Worm (Caenorhabditis elegans) whole organism, early embryonic: ENCODE measurements around the gene sid-3.

Source experiments
- B0310.2 ChIP-seq: sonication (generic microtip); optimal IDR thresholded peaks from 2 replicates; lab custom pipeline; 2016; ENCODE audit warnings: mild to moderate bottlenecking, missing genetic modification characterization, missing compliant biosample characterization
- F13C5.2 ChIP-seq: sonication (generic microtip); optimal IDR thresholded peaks from 2 replicates; lab custom pipeline; 2017; ENCODE audit warnings: mild to moderate bottlenecking, missing genetic modification characterization, inconsistent platforms, missing compliant biosample characterization
- aly-1 ChIP-seq: sonication (generic microtip); optimal IDR thresholded peaks from 2 replicates; lab custom pipeline; 2016; ENCODE audit warnings: missing genetic modification characterization, missing compliant biosample characterization
- ama-1 ChIP-seq: fragments of 150-350 bp; optimal IDR thresholded peaks from 2 replicates; lab custom pipeline; 2014
- ceh-13 ChIP-seq: fragments of 200-800 bp; sonication (Bioruptor generic); optimal IDR thresholded peaks from 2 replicates; lab custom pipeline; 2018; ENCODE audit warnings: mild to moderate bottlenecking, missing genetic modification characterization, missing compliant biosample characterization
- ceh-36 ChIP-seq: sonication (generic microtip); optimal IDR thresholded peaks from 2 replicates; lab custom pipeline; 2016; ENCODE audit warnings: missing genetic modification characterization, inconsistent platforms, missing compliant biosample characterization
- ets-7 ChIP-seq: sonication (generic microtip); optimal IDR thresholded peaks from 2 replicates; lab custom pipeline; 2016; ENCODE audit warnings: missing genotype, missing genetic modification characterization, missing compliant biosample characterization
- flt-1 ChIP-seq: fragments of 200-800 bp; sonication (Bioruptor generic); IDR thresholded peaks from 2 replicates; pipeline ENCODE4 v1.3.6; 2022; ENCODE audit warnings: missing genetic modification characterization, missing compliant biosample characterization
- hmbx-1 ChIP-seq: sonication (generic microtip); optimal IDR thresholded peaks from 2 replicates; lab custom pipeline; 2016; ENCODE audit warnings: mild to moderate bottlenecking, missing genetic modification characterization, missing compliant biosample characterization
- hmg-4 ChIP-seq: fragments of 200-800 bp; sonication (Bioruptor generic); optimal IDR thresholded peaks from 2 replicates; lab custom pipeline; 2018; ENCODE audit warnings: mild to moderate bottlenecking, missing genetic modification characterization, missing compliant biosample characterization
- hnd-1 ChIP-seq: sonication (generic microtip); optimal IDR thresholded peaks from 2 replicates; lab custom pipeline; 2016; ENCODE audit warnings: missing genetic modification characterization, missing compliant biosample characterization
- pes-1 ChIP-seq: fragments of 200-800 bp; sonication (Bioruptor generic); IDR thresholded peaks from 2 replicates; pipeline ENCODE4 v1.3.6; 2022; ENCODE audit warnings: missing genetic modification reagents, missing genetic modification characterization, missing compliant biosample characterization
- scrt-1 ChIP-seq: fragments of 200-800 bp; sonication (Bioruptor generic); IDR thresholded peaks from 2 replicates; pipeline ENCODE4 v1.3.6; 2022; ENCODE audit warnings: missing genetic modification characterization, missing compliant biosample characterization
- sea-1 ChIP-seq: fragments of 200-800 bp; sonication (Bioruptor generic); conservative IDR thresholded peaks from 2 replicates; pipeline ENCODE4 v1.3.6; 2022; ENCODE audit warnings: missing genetic modification characterization, missing compliant biosample characterization
- tbx-11 ChIP-seq: fragments of 200-800 bp; sonication (Bioruptor generic); IDR thresholded peaks from 2 replicates; pipeline ENCODE4 v1.3.6; 2022; ENCODE audit warnings: missing genetic modification characterization, missing compliant biosample characterization
- tbx-37 ChIP-seq: fragments of 200-800 bp; sonication (Bioruptor generic); conservative IDR thresholded peaks from 2 replicates; pipeline ENCODE4 v1.3.6; 2022; ENCODE audit warnings: missing genetic modification reagents, missing genetic modification characterization, missing compliant biosample characterization
- tra-4 ChIP-seq: sonication (generic microtip); optimal IDR thresholded peaks from 2 replicates; lab custom pipeline; 2017; ENCODE audit warnings: missing genetic modification characterization, missing compliant biosample characterization

sid-3 gene

DNA sequence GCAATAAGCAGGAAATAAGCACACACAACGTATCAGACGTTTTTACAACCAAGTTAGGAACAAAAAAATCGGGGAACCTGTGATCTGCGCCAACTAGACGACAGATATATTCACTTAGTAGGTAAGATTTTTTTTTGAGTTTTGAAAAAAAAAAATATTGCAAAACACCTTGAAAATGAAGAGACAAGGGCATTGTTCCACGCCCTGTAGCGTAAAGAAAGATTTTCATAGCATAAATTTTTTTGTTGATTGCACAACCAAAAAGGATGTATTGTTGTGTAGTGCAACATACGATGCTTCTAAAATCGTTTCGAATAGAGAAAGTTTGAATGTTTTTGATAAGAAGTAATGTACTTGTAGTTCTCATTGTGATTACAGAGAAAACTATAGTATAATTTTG is 6.0 kb upstream of the sid-3 start:
- TF ChIP-seq hnd-1 (no peak), ceh-13 (GFP tag; lab: Kevin White, UChicago) (no peak), ets-7 (tag; lab: Kevin White, UChicago) (no peak), tbx-11 (GFP tag; lab: Robert Waterston, UW) (no peak), F13C5.2 (tag; lab: Kevin White, UChicago) (no peak), pes-1 (no peak), ama-1 (no peak), flt-1 (GFP tag; lab: Robert Waterston, UW) (no peak), B0310.2 (tag; lab: Kevin White, UChicago) (no peak), hmbx-1 (no peak), ceh-36 (tag; lab: Kevin White, UChicago) (no peak), sea-1 (GFP tag; lab: Robert Waterston, UW) (no peak)

DNA sequence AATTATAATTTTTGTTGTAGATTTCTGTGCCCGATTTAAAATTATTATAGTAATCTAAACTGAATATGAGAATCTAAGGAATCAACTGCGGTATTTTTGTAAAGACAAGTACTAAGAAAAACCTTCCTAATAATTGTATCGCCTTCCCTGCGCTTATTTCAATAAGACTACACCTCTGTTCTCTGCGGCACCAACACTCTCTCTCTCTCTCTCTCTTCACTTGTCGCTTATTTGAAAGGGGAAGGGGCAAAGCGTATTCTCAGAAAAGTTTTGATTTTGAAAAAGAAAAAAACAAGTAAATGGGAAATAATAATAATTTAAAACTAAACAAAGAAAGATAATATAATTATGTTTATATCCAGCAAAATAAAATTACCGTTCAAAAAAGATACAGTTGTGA is 5.0 kb upstream of the sid-3 start:
- TF ChIP-seq sea-1 (GFP tag; lab: Robert Waterston, UW), result no peak
- TF ChIP-seq tra-4 (tag; lab: Kevin White, UChicago), result no peak
- peak; percentile 77 for TF ChIP-seq F13C5.2 (tag; lab: Kevin White, UChicago)
- no peak for TF ChIP-seq aly-1
- peak; percentile 47; the same call in 1 of the 2 replicates for TF ChIP-seq tbx-37 (GFP tag; lab: Robert Waterston, UW)
- no peak for TF ChIP-seq hnd-1
- no peak for TF ChIP-seq ama-1
- TF ChIP-seq pes-1, result peak; percentile 66; the same call in 1 of the 2 replicates
- peak; percentile 6 for TF ChIP-seq hmg-4 (GFP tag; lab: Kevin White, UChicago)
- TF ChIP-seq flt-1 (GFP tag; lab: Robert Waterston, UW), result peak; percentile 65; the same call in 1 of the 2 replicates
- no peak for TF ChIP-seq ceh-13 (GFP tag; lab: Kevin White, UChicago)
- no peak for TF ChIP-seq hmbx-1

DNA sequence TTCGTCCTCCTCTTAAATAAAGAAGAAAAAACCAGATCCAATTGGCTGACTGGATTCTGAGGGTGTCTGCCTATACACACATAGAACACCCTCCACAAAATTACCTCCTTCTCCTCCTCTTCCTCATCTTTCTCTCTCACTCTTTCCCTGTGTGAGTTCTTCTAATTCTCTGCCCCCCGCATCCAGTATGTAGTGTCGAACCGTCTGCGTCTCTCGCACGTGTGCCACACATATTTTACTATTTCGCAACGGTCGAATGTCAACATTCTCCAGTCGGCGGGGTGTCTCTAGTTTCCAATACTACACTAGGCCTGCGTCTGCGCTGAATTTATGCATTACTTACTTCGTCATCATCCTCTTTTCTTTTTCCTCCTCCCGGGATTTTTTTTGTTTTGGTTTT is 1.8 kb upstream of the sid-3 start:
- TF ChIP-seq F13C5.2 (tag; lab: Kevin White, UChicago) (peak; percentile 37), aly-1 (peak; percentile 33), pes-1 (no peak), flt-1 (GFP tag; lab: Robert Waterston, UW) (no peak), hmg-4 (GFP tag; lab: Kevin White, UChicago) (peak; percentile 67), hmbx-1 (no peak)

DNA sequence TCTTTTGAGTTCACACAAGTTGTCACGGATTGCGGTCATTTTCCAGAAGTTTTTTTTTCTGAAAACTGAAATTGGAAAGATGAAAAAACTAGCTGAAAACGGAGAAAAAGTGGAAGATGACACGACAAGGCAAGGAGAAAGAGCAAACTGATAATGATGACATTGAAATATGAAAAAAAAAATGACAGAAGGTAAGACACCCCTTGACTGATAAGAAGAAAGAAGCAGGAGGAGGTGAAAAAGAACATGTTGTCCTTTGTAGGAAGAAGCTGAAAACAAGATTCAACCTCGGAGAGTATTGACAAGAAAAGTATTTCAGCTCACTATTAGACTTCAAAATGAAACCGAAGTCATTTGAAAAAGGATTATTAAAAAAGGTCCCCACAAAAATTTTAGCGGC is 8.9 kb downstream of the sid-3 start, which contains the start of gene B0302.5:
Gene B0302.5 (minus strand): TSS at position 58 of the 400 bp plus-strand sequence.
- no peak for TF ChIP-seq ets-7 (tag; lab: Kevin White, UChicago)
- TF ChIP-seq ama-1, result no peak
- no peak for TF ChIP-seq ceh-36 (tag; lab: Kevin White, UChicago)
- no peak for TF ChIP-seq aly-1
- no peak for TF ChIP-seq tbx-11 (GFP tag; lab: Robert Waterston, UW)
- TF ChIP-seq pes-1, result no peak
- no peak for TF ChIP-seq hmg-4 (GFP tag; lab: Kevin White, UChicago)
- no peak for TF ChIP-seq hnd-1
- TF ChIP-seq sea-1 (GFP tag; lab: Robert Waterston, UW), result no peak

DNA sequence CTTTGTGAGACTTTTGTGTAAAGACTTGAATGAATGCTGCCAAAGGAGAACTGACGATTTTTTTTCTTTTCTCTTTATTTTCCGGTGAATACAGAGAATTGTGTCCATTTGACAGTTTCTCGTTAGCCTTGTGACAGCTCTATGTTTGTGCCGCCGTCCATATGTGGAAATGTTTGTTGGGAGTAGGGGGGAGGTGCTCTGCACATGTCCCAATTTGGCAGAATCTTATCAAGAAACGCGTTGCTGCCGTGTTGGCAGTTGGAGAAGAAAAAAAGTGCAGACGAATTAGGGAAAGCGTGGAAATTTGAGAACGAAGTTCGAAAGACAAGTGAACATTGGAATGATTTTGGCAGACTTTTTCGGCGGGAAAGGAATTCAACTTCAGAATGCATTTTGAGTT is 11.6 kb downstream of the sid-3 start:
- no peak for TF ChIP-seq hnd-1
- no peak for TF ChIP-seq scrt-1
- no peak for TF ChIP-seq hmg-4 (GFP tag; lab: Kevin White, UChicago)
- no peak for TF ChIP-seq hmbx-1
- TF ChIP-seq B0310.2 (tag; lab: Kevin White, UChicago), result no peak
- no peak for TF ChIP-seq F13C5.2 (tag; lab: Kevin White, UChicago)
- TF ChIP-seq tbx-37 (GFP tag; lab: Robert Waterston, UW), result no peak
- no peak for TF ChIP-seq tbx-11 (GFP tag; lab: Robert Waterston, UW)
- no peak for TF ChIP-seq ama-1
- no peak for TF ChIP-seq pes-1
- TF ChIP-seq sea-1 (GFP tag; lab: Robert Waterston, UW), result no peak
- no peak for TF ChIP-seq ceh-36 (tag; lab: Kevin White, UChicago)

DNA sequence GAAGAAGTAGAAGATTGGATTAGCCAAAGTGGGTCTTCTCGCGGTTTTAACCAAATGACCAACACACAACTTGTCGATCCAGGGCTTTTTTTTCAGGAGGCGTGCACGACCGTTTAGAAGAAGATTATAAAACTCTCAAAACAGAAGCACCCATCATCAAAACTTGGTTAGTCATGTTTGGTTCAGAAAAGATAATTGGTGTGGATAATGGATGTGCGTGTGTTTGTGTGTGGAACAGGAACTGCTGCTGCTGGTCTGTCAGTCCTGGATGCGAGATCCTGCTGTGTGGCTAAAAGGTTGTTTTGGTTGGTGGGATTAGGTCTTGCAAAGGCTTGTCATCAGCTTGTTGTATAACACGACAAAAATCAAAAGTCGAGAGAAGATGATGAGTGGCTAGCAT is 17.2 kb downstream of the sid-3 start:
- no peak for TF ChIP-seq flt-1 (GFP tag; lab: Robert Waterston, UW)
- TF ChIP-seq ceh-13 (GFP tag; lab: Kevin White, UChicago), result no peak
- no peak for TF ChIP-seq hmbx-1
- no peak for TF ChIP-seq hmg-4 (GFP tag; lab: Kevin White, UChicago)
- TF ChIP-seq F13C5.2 (tag; lab: Kevin White, UChicago), result no peak
- no peak for TF ChIP-seq scrt-1
- TF ChIP-seq ets-7 (tag; lab: Kevin White, UChicago), result no peak
- TF ChIP-seq B0310.2 (tag; lab: Kevin White, UChicago), result no peak
- no peak for TF ChIP-seq ama-1
- TF ChIP-seq pes-1, result no peak
- no peak for TF ChIP-seq tbx-37 (GFP tag; lab: Robert Waterston, UW)
- TF ChIP-seq hnd-1, result no peak
- TF ChIP-seq tra-4 (tag; lab: Kevin White, UChicago), result no peak
- no peak for TF ChIP-seq ceh-36 (tag; lab: Kevin White, UChicago)
- no peak for TF ChIP-seq tbx-11 (GFP tag; lab: Robert Waterston, UW)
- TF ChIP-seq aly-1, result no peak
- TF ChIP-seq sea-1 (GFP tag; lab: Robert Waterston, UW), result no peak

DNA sequence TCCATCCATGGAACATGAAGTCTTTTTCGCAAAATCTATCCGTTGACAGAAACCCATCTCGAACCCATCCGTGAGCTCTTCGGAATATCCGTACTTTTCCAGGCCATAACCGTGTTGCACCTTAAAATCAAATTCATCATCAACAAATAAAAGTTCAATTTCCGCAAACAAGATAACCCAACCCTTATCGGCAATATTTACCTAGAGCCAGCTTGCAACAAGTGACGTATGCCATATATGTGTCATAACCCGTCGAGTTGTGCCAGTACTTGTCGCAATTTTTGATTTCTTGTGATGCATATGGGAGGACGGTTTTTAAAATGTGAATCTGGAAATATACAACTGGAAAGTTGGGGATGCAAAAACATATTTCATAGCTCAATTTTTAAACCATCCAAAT is 19.7 kb downstream of the sid-3 start:
- TF ChIP-seq F13C5.2 (tag; lab: Kevin White, UChicago), result no peak
- no peak for TF ChIP-seq pes-1
- TF ChIP-seq ama-1, result no peak
- no peak for TF ChIP-seq sea-1 (GFP tag; lab: Robert Waterston, UW)
- no peak for TF ChIP-seq scrt-1
- TF ChIP-seq tbx-11 (GFP tag; lab: Robert Waterston, UW), result no peak
- no peak for TF ChIP-seq flt-1 (GFP tag; lab: Robert Waterston, UW)
- TF ChIP-seq B0310.2 (tag; lab: Kevin White, UChicago), result no peak
- no peak for TF ChIP-seq tra-4 (tag; lab: Kevin White, UChicago)
- TF ChIP-seq hmg-4 (GFP tag; lab: Kevin White, UChicago), result no peak
- no peak for TF ChIP-seq ceh-36 (tag; lab: Kevin White, UChicago)
- no peak for TF ChIP-seq hmbx-1
- TF ChIP-seq hnd-1, result no peak
- no peak for TF ChIP-seq aly-1
- no peak for TF ChIP-seq tbx-37 (GFP tag; lab: Robert Waterston, UW)
- TF ChIP-seq ceh-13 (GFP tag; lab: Kevin White, UChicago), result no peak
